Worm (Caenorhabditis elegans) whole organism, L4/young adult: ENCODE data around the gene zyg-9.

Experiments
- W03F9.2 ChIP-seq: fragments of 150-350 bp; optimal IDR thresholded peaks from 2 replicates; lab custom pipeline; 2014; ENCODE audit warnings: missing biosample characterization, missing genetic modification characterization
- dao-5 ChIP-seq: sonication (generic microtip); optimal IDR thresholded peaks from 2 replicates; lab custom pipeline; 2016; ENCODE audit warnings: missing genotype, missing genetic modification characterization, moderate library complexity, missing compliant biosample characterization
- him-1 ChIP-seq: sonication (generic microtip); optimal IDR thresholded peaks from 2 replicates; lab custom pipeline; 2016; ENCODE audit warnings: missing genotype, missing genetic modification reagents, missing genetic modification characterization, missing compliant biosample characterization

- no peak for TF ChIP-seq him-1 (tag; lab: Kevin White, UChicago)
- TF ChIP-seq dao-5 (tag; lab: Kevin White, UChicago) = no peak
- TF ChIP-seq W03F9.2 (tag; lab: Kevin White, UChicago) = no peak
Measured at ce11 chrII:8442717-8443223, 14.8 kb upstream of the zyg-9 start, which contains the start of gene eif-3.G.
